Worm (Caenorhabditis elegans): Measurements from ENCODE around the gene gon-1.

DNA sequence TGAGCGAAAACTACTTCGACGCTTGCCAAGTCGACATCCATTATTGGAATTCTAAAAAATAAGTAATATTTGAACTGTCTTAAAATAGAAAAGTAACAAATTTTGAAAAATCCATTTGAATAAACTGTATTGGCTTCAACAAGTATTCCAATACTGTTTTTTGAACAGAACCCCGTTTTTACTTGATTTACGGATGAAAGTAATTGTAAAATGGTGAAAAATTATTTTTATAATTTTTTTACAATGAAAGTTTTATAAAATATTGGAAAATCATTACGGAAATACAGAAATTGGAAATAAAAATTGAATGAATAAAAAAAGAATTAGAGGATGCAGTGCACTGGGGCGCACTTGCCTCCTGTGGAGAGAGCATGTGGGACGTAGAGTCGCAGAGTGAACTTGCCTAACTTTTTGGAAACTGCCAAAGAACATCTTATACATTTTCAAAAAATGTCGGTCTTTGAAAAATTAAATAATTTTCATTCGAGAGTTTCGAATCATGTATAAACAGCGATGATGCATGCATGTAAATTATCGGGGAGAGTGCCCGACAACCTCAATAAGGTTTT is 29.1 kb upstream of the gon-1 start, which contains the start of gene rrp-1:
- no peak for TF ChIP-seq ceh-82 (tag; optimal IDR thresholded peaks at IDR 0.05)
- no peak for TF ChIP-seq rnt-1 (tag; optimal IDR thresholded peaks at IDR 0.05)
- no peak for TF ChIP-seq mdl-1 (tag; optimal IDR thresholded peaks at IDR 0.05)
- no peak for TF ChIP-seq ztf-11 (tag; optimal IDR thresholded peaks at IDR 0.05)
- no peak for TF ChIP-seq nhr-85 (tag)
- no peak for TF ChIP-seq zag-1 (tag; optimal IDR thresholded peaks at IDR 0.05)
- no peak for TF ChIP-seq jun-1 (tag; optimal IDR thresholded peaks at IDR 0.05)

All from whole organism, L1 larva.